Fruit fly (Drosophila melanogaster): ENCODE results near the gene CG14280.

Gene CG14280

DNA sequence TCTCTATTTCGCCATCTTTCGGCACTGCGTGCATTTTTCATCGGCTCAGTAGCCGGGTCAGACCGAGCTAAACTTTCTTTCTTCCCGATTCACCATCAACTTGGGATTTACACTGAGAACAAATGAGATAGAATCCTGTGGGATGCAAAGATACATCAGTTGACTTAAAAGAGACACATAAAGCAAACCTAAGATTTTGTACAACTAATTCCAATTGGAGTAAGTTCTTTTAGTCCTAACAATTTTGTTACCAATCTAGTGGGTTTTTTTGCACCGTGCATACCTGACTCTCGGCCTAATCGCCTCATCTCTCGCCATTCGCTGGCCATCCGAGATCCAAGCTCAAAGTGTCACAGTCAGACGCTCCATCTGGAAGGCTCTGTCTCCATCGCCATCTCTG is 8.2 kb downstream of the CG14280 start:
- no peak for TF ChIP-seq noc (tag; optimal IDR thresholded peaks at IDR 0.05)

dm6 chr3R:19271125-19271524 is 14.5 kb downstream of the CG14280 start:
- TF ChIP-seq noc (tag; optimal IDR thresholded peaks at IDR 0.05), result no peak

dm6 chr3R:19274028-19274427 is 17.5 kb downstream of the CG14280 start:
- no peak for TF ChIP-seq noc (tag; optimal IDR thresholded peaks at IDR 0.05)

- no peak for TF ChIP-seq noc (tag; optimal IDR thresholded peaks at IDR 0.05)
These were observed 19.6 kb downstream of the CG14280 start for dm6 chr3R:19276135-19276534.

DNA sequence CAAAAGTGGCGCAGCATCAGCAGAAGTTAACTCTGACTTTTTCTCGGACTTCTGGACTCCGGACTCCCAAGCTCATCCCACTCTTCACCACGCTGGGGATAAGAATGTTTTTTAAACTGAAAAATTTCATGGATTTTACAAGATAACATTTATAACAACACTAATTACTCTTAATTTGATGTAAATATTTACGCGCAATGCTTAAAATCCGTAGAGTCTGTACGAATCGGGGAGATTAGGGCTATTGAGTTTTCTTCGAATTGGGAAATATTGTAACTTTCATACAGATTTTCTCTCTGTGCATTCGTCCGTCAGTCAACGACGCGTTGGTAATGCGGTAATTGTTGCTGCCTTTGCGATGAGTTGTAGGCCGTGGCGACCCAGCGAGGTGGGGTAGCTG is 25.7 kb downstream of the CG14280 start:
- TF ChIP-seq noc (tag; optimal IDR thresholded peaks at IDR 0.05), result no peak

DNA sequence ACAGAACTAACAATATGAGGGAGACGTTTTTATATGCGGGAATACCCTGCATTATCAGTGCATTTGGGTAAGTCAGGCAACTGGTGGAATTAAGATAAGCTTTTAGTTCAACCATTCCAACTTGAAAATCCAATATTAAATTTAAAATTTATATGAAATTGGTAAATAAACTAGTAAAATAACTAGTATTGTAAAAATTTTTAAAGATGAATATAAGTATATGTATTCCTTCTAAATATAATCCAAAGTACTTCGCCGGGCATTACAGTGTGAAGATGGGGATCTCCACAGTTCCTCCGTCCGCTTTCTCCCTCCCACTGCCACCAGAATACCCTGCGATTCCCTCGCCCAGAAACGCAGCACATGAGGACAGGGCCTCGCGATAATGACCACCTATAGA is 26.3 kb downstream of the CG14280 start:
- no peak for TF ChIP-seq noc (tag; optimal IDR thresholded peaks at IDR 0.05)

DNA sequence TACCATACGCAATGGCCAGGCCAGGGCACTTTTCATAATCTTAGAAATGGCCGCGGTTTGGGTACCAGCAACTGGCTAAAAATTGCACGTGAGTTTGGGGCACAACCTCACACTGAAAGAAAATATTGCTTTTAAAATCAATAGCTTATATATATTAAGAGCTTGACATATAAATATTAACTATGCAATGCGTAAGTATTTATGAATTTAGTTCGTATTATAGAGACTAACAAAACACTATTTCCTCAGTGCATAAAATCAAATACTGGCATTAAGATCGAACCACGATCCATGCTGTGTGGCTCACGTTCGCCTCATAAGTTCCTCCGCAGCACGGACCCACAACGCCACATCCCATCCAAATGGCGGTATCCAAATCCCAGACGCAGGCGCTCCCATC is 26.9 kb downstream of the CG14280 start:
- TF ChIP-seq noc (tag; optimal IDR thresholded peaks at IDR 0.05), result no peak

- no peak for TF ChIP-seq noc (tag; optimal IDR thresholded peaks at IDR 0.05)
These were observed 29.9 kb downstream of the CG14280 start for dm6 chr3R:19286488-19286887.

- TF ChIP-seq noc (tag; optimal IDR thresholded peaks at IDR 0.05), result no peak
These were observed 31.1 kb downstream of the CG14280 start for dm6 chr3R:19287693-19288092.

dm6 chr3R:19292971-19293370 is 36.4 kb downstream of the CG14280 start:
- no peak for TF ChIP-seq noc (tag; optimal IDR thresholded peaks at IDR 0.05)

DNA sequence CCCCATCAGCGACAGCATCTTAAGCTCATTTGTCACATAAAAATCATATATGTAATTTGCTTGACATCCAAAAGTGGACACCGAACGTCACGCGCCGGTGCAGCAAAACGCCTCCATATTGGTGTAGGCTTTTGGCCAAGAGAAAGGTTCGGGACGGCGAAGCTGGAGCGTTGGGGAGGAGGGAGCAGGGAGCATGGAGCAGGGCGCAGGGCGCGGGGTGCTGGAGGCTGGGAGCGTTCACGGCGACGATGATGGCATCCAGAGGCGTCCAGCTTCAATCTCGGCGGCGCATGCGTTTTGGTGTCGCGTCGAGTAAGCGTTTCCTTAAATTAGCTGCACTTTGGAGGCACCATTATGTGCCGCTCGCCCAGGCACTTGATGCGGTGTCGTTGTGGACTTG is 37.3 kb downstream of the CG14280 start:
- no peak for TF ChIP-seq noc (tag; optimal IDR thresholded peaks at IDR 0.05)

DNA sequence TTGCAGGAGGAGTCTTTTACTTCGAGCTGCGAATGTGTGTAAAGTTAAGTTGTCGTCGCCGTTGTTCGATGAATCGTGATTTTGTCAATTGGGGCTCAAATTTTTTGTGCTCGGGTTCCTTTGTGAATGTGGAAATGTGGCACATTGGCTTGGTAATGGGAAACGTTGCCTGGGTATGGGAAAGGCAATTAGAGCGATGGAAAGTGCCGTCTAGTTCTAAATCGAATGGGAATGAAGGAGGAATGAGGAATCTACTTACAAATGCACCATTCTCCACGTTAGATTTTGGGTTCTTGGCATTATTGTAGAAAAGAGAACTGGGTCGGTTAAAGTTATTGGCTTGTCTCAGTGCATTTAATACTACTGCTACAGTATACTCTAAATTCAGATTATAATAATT is 41.0 kb downstream of the CG14280 start, which contains the start of gene CG44174:
CG44174 (minus strand) TSS at position 101 of the 400 bp plus-strand sequence.
- TF ChIP-seq noc (tag; optimal IDR thresholded peaks at IDR 0.05), result no peak

dm6 chr3R:19298202-19298601 is 41.6 kb downstream of the CG14280 start:
- no peak for TF ChIP-seq noc (tag; optimal IDR thresholded peaks at IDR 0.05)

DNA sequence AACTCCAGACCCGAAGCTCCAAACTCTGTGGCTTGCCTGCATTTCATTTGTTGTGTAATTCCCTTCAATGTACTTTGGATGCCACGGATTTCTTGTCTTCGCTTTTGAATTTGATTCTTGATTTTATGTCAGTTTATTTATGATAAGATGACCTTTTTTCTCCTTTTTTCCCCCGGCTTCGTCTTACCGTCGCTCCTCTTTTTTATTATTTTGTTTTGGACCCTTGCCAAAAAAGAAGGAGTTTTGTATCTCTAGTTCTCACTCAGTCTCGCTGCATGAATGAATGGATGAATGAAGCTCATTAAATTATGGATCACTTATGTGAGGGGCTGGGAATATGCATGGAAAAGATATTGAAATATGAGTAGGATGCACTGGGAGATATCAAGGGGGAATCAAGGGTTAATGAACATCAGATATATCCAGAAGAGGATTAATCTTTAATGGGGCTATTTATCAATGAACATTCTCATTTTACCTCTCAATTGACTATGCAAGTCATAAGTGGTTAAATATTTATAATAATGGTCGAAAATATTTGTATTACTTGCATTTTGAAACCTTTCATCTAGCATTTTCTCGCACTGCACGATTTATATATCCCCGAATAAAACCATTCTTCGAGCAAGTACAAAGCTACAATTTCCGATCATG is 43.3 kb downstream of the CG14280 start:
- TF ChIP-seq noc (tag; optimal IDR thresholded peaks at IDR 0.05), result no peak

DNA sequence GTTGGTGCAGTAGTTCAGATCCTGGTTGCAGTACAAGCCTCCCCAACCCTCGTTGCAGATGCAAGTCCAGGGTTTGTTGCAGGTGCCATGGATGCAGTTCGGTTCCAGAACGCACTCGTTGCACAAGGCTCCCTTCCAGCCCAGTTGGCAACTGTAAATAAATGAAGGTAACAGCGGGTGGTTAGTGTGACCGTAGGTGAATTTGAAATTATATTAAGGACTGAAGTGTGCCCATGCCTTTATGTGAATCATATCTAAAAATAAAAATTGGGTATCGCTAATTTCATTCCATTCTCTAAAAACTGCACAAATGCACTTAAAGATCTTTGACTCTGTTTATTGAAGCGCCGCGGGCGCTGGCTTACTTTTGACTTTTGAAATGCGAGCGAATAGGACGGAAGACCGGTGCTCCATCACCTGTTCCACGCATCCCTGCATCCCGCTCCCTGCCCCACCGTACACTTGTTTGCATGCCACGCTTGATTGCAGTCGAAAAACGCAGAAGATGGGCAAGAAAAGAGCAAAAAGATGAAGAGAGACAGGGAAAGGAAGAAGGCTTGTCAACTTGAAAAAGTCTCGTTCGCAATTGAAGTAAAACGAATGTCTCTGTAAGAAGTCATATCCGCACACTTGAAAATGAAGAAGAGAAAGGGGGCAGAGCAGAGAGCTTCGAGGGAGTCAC is 50.0 kb downstream of the CG14280 start:
- TF ChIP-seq noc (tag; optimal IDR thresholded peaks at IDR 0.05), result no peak

dm6 chr3R:19308770-19309503 is 52.4 kb downstream of the CG14280 start:
- no peak for TF ChIP-seq noc (tag; optimal IDR thresholded peaks at IDR 0.05)
